Worm (Caenorhabditis elegans): ENCODE measurements around the gene mcm-3AP.
A peak's percentile ranks its signal among the peaks of the same experiment; 100 is the strongest.

- TF ChIP-seq nhr-11 (tag; optimal IDR thresholded peaks at IDR 0.05) = no peak
- no peak for TF ChIP-seq snpc-4 (tag; optimal IDR thresholded peaks at IDR 0.05)
- peak; percentile 27 for TF ChIP-seq blmp-1 (tag; optimal IDR thresholded peaks at IDR 0.05; ENCODE audit: insufficient read depth)
- TF ChIP-seq R02D3.7 (tag; optimal IDR thresholded peaks at IDR 0.05) = no peak
Observed at ce11 chrIV:7943272-7943671, 5.2 kb upstream of the mcm-3AP start.
